Fruit fly (Drosophila melanogaster) S2 (cell line): ENCODE measurements around the gene CycY.

Experiments used
- CG8478 ChIP-seq: fragments of >200 bp; optimal IDR thresholded peaks from 2 replicates; lab custom pipeline; 2018
- CTCF ChIP-seq, 2 experiments: fragments of >200 bp; optimal IDR thresholded peaks; 2 replicates each; lab custom pipeline; 2018

- TF ChIP-seq CG8478 (lab: Kevin White, UChicago), result no peak
- TF ChIP-seq CTCF (optimal IDR thresholded peaks at IDR 0.05; lab: Kevin White, UChicago), result no peak
Measured at dm6 chr2L:11792265-11792664, 21.3 kb downstream of the CycY start, which contains the start of gene Tsp33B.
